Worm (Caenorhabditis elegans) whole organism, L2 larva: Measurements from ENCODE around the gene T26A8.4.

Experiments used
- ZK546.5 ChIP-seq: sonication (generic microtip); optimal IDR thresholded peaks from 2 replicates; lab custom pipeline; 2017; ENCODE audit warnings: missing biosample characterization, missing genetic modification characterization
- alr-1 ChIP-seq: fragments of 150-350 bp; optimal IDR thresholded peaks from 2 replicates; lab custom pipeline; 2014; ENCODE audit warnings: missing biosample characterization, missing genetic modification characterization
- ama-1 ChIP-seq: fragments of 150-350 bp; optimal IDR thresholded peaks from 2 replicates; lab custom pipeline; 2018; ENCODE audit warnings: inconsistent platforms
- ceh-82 ChIP-seq: fragments of 150-350 bp; optimal IDR thresholded peaks from 2 replicates; lab custom pipeline; 2014; ENCODE audit warnings: missing biosample characterization, missing genetic modification characterization
- elt-3 ChIP-seq: sonication (generic microtip); optimal IDR thresholded peaks from 2 replicates; lab custom pipeline; 2017; ENCODE audit warnings: missing biosample characterization, missing genetic modification characterization
- nhr-11 ChIP-seq: fragments of 150-350 bp; optimal IDR thresholded peaks from 2 replicates; lab custom pipeline; 2014; ENCODE audit warnings: missing biosample characterization, missing genetic modification characterization
- nhr-12 ChIP-seq: fragments of 150-350 bp; optimal IDR thresholded peaks from 2 replicates; lab custom pipeline; 2014; ENCODE audit warnings: missing biosample characterization, missing genetic modification characterization

- TF ChIP-seq elt-3 (tag; lab: Kevin White, UChicago) (no peak), alr-1 (tag; lab: Kevin White, UChicago) (no peak), nhr-12 (tag; lab: Kevin White, UChicago) (no peak), ceh-82 (tag; lab: Kevin White, UChicago) (no peak), ZK546.5 (tag; lab: Kevin White, UChicago) (no peak), nhr-11 (tag; lab: Kevin White, UChicago) (no peak), ama-1 (no peak)
Observed at ce11 chrIV:8472493-8472892, 39.8 kb upstream of the T26A8.4 start, which contains the start of gene oat-1.
